Fruit fly (Drosophila melanogaster): ENCODE data around the gene CG14645.

Gene CG14645

DNA sequence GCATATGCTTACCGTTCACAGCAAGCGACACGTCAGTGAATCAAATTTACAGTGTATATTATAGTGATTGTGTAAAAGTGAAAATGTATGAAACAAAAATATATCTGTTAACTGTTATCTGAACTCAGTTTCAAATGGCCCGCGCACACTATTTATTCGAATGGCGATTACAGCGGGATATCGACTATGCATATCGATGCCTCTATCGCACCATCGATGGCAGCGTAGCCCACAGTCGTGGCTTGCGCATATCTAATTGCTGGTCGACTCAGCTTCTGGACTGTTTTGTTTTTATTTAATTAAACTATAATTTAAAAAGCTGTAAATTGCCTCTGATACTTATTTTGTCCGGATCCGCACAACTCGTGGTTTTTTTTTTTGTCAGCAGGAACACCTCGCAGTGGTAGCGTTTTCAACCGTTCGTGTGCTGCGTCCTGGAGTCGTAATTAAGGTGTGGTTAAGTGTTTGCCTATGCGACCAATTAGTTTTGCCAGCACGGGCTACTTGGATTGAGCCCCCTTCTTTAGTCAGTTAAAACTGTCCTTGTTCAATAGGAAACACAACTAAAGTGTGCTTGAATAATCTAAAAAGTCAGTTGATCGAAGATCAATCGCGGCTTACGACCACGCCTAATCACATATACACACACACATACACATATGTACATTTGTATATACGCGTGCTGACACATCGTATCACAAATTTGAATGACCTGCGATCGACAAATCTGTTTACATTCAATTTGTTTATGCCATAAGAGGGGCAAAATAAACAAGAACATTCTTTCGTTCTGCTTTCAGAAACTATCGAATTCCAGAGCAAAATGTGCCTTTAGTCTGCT, 46.4 kb downstream of the CG14645 start, which contains the start of gene Cont (continued):
- TF ChIP-seq gsb-n (tag; optimal IDR thresholded peaks at IDR 0.05) (peak; percentile 29), Trl (optimal IDR thresholded peaks at IDR 0.05) (no peak), Trl (GFP tag; optimal IDR thresholded peaks at IDR 0.05) (no peak), Xrp1 (GFP tag; IDR thresholded peaks at IDR 0.05) (0 out of 2 replicates have a peak, but pooled peaks have one; percentile 21), CG10462 (GFP tag; optimal IDR thresholded peaks at IDR 0.05) (no peak), CG17385 (GFP tag; optimal IDR thresholded peaks at IDR 0.05) (no peak), Rx (GFP tag; IDR thresholded peaks at IDR 0.05) (no peak), CG6654 (GFP tag; optimal IDR thresholded peaks at IDR 0.05) (no peak), NC2α (GFP tag; optimal IDR thresholded peaks at IDR 0.05) (no peak), CG5953 (GFP tag; IDR thresholded peaks at IDR 0.05) (no peak), CG8478 (optimal IDR thresholded peaks at IDR 0.05) (no peak), zen2 (GFP tag; IDR thresholded peaks at IDR 0.05; ENCODE audit: partially characterized antibody) (peak; percentile 89), D19A (tag; optimal IDR thresholded peaks at IDR 0.05) (no peak), tin (GFP tag; optimal IDR thresholded peaks at IDR 0.05) (no peak), tx (GFP tag; optimal IDR thresholded peaks at IDR 0.05) (no peak), CG7745 (tag; optimal IDR thresholded peaks at IDR 0.05) (no peak), wdn (GFP tag; IDR thresholded peaks at IDR 0.05) (no peak), CG17361 (GFP tag; IDR thresholded peaks at IDR 0.05) (0 out of 3 replicates have a peak, but pooled peaks have one; percentile 10), ara (GFP tag; IDR thresholded peaks at IDR 0.05) (no peak), Lhr (GFP tag; optimal IDR thresholded peaks at IDR 0.05) (peak; percentile 39), mld (GFP tag; IDR thresholded peaks at IDR 0.05; ENCODE audit: partially characterized antibody) (peak; percentile 82), slp2 (GFP tag; optimal IDR thresholded peaks at IDR 0.05) (no peak), E2f2 (GFP tag; IDR thresholded peaks at IDR 0.05) (peak; percentile 98), dysf (GFP tag; IDR thresholded peaks at IDR 0.05) (no peak), lbe (GFP tag; optimal IDR thresholded peaks at IDR 0.05) (no peak), ham (GFP tag; IDR thresholded peaks at IDR 0.05) (no peak), CG6689 (GFP tag; IDR thresholded peaks at IDR 0.05) (no peak), vnd (GFP tag; IDR thresholded peaks at IDR 0.05; ENCODE audit: partially characterized antibody) (peak; percentile 86), Dll (GFP tag; IDR thresholded peaks at IDR 0.05; ENCODE audit: partially characterized antibody) (peak; percentile 91), CG13424 (tag; optimal IDR thresholded peaks at IDR 0.05) (no peak), CG18764 (GFP tag; optimal IDR thresholded peaks at IDR 0.05) (no peak), vfl (GFP tag; optimal IDR thresholded peaks at IDR 0.05) (no peak), Hmr (GFP tag; optimal IDR thresholded peaks at IDR 0.05) (no peak), ab (GFP tag; optimal IDR thresholded peaks at IDR 0.05) (no peak), Bgb (GFP tag; IDR thresholded peaks at IDR 0.05; ENCODE audit: partially characterized antibody) (peak; percentile 97), Sin3A (optimal IDR thresholded peaks at IDR 0.05) (peak; percentile 40), CG17612 (GFP tag; IDR thresholded peaks at IDR 0.05) (no peak), CG5180 (GFP tag; optimal IDR thresholded peaks at IDR 0.05) (no peak), CG31388 (GFP tag; optimal IDR thresholded peaks at IDR 0.05) (no peak), CG12659 (GFP tag; optimal IDR thresholded peaks at IDR 0.05) (peak; percentile 48), Pdp1 (GFP tag; optimal IDR thresholded peaks at IDR 0.05) (peak in 1 of 2 experiments; percentile 14), Oaz (GFP tag; IDR thresholded peaks at IDR 0.05) (no peak), CG12769 (tag; optimal IDR thresholded peaks at IDR 0.05) (no peak), HLH3B (GFP tag; IDR thresholded peaks at IDR 0.05) (no peak), CG18619 (GFP tag; optimal IDR thresholded peaks at IDR 0.05) (no peak), tio (GFP tag; optimal IDR thresholded peaks at IDR 0.05) (no peak), Hey (tag; optimal IDR thresholded peaks at IDR 0.05) (no peak), H2.0 (GFP tag; IDR thresholded peaks at IDR 0.05) (no peak), CG9727 (GFP tag; optimal IDR thresholded peaks at IDR 0.05) (no peak), corto (GFP tag; optimal IDR thresholded peaks at IDR 0.05) (no peak), gro (GFP tag; optimal IDR thresholded peaks at IDR 0.05) (peak; percentile 62)

Data from whole organism, embryonic.